Fruit fly (Drosophila melanogaster) whole organism, embryonic: ENCODE measurements around the gene Trm7-32.
A peak's percentile ranks its signal among the peaks of the same experiment; 100 is the strongest.

Experiments
- B-H2 ChIP-seq: fragments of 200-800 bp; sonication (Bioruptor generic); optimal IDR thresholded peaks from 2 replicates; lab custom pipeline; 2018; ENCODE audit warnings: missing biosample characterization, mild to moderate bottlenecking, missing genetic modification characterization
- CG10209 ChIP-seq: fragments of 200-800 bp; sonication (Bioruptor generic); optimal IDR thresholded peaks from 3 replicates; lab custom pipeline; 2017; ENCODE audit warnings: missing biosample characterization, mild to moderate bottlenecking, missing genetic modification characterization, missing genetic modification reagents
- CG10274 ChIP-seq: fragments of 200-800 bp; sonication (Bioruptor generic); optimal IDR thresholded peaks from 3 replicates; lab custom pipeline; 2017; ENCODE audit warnings: missing biosample characterization, mild to moderate bottlenecking, missing genetic modification characterization
- CG11695 ChIP-seq: fragments of 200-800 bp; sonication (Bioruptor generic); IDR thresholded peaks from 3 replicates; pipeline ENCODE4 v1.3.6; 2022; ENCODE audit warnings: missing biosample characterization, missing genetic modification characterization
- CG11696 ChIP-seq: fragments of 200-800 bp; sonication (Bioruptor generic); IDR thresholded peaks from 2 replicates; pipeline ENCODE4 v1.3.6; 2022; ENCODE audit warnings: missing biosample characterization, missing genetic modification characterization
- CG12391 ChIP-seq: fragments of 200-800 bp; sonication (Bioruptor generic); optimal IDR thresholded peaks from 3 replicates; lab custom pipeline; 2018; ENCODE audit warnings: missing biosample characterization, mild to moderate bottlenecking, missing genetic modification characterization, moderate library complexity
- CG13296 ChIP-seq: fragments of 200-800 bp; sonication (Bioruptor generic); optimal IDR thresholded peaks from 3 replicates; lab custom pipeline; 2018; ENCODE audit warnings: missing biosample characterization, mild to moderate bottlenecking, missing genetic modification characterization
- CG14014 ChIP-seq: fragments of 200-800 bp; sonication (Bioruptor generic); IDR thresholded peaks from 2 replicates; pipeline ENCODE4 v1.3.6; 2022; ENCODE audit warnings: missing biosample characterization, missing genetic modification characterization
- CG16813 ChIP-seq: fragments of 200-800 bp; sonication (Bioruptor generic); IDR thresholded peaks from 3 replicates; pipeline ENCODE4 v1.3.6; 2022; ENCODE audit warnings: missing biosample characterization, missing genetic modification characterization; ENCODE audit not compliant: partially characterized antibody
- CG1792 ChIP-seq: fragments of 200-800 bp; sonication (Bioruptor generic); optimal IDR thresholded peaks from 2 replicates; lab custom pipeline; 2016; ENCODE audit warnings: missing biosample characterization, missing genetic modification characterization
- CG1832 ChIP-seq: fragments of 200-800 bp; sonication (Bioruptor generic); optimal IDR thresholded peaks from 2 replicates; lab custom pipeline; 2017; ENCODE audit warnings: missing biosample characterization, mild to moderate bottlenecking, missing genetic modification characterization, inconsistent platforms
- CG18764 ChIP-seq: fragments of 200-800 bp; sonication (Bioruptor generic); optimal IDR thresholded peaks from 3 replicates; lab custom pipeline; 2016; ENCODE audit warnings: missing biosample characterization, missing genetic modification characterization
- CG2678 ChIP-seq: fragments of 200-800 bp; sonication (Bioruptor generic); optimal IDR thresholded peaks from 3 replicates; lab custom pipeline; 2019; ENCODE audit warnings: missing biosample characterization, mild to moderate bottlenecking, missing genetic modification characterization, moderate library complexity
- CG32767 ChIP-seq: fragments of 200-800 bp; sonication (Bioruptor generic); IDR thresholded peaks from 2 replicates; pipeline ENCODE4 v1.3.6; 2022; ENCODE audit warnings: missing biosample characterization, missing genetic modification characterization
- CG34376 ChIP-seq: fragments of 200-800 bp; sonication (Bioruptor generic); optimal IDR thresholded peaks from 2 replicates; lab custom pipeline; 2018; ENCODE audit warnings: missing biosample characterization, mild to moderate bottlenecking, missing genetic modification characterization
- CG43689 ChIP-seq: fragments of 200-800 bp; sonication (Bioruptor generic); IDR thresholded peaks from 2 replicates; pipeline ENCODE4 v1.3.6; 2022; ENCODE audit warnings: missing biosample characterization, missing genetic modification characterization
- CG5245 ChIP-seq: fragments of 200-800 bp; sonication (Bioruptor generic); optimal IDR thresholded peaks from 3 replicates; lab custom pipeline; 2016; ENCODE audit warnings: missing biosample characterization, missing genetic modification characterization
- CG5953 ChIP-seq: fragments of 200-800 bp; sonication (Bioruptor generic); IDR thresholded peaks from 2 replicates; pipeline ENCODE4 v1.3.6; 2022; ENCODE audit warnings: missing biosample characterization, missing genetic modification characterization
- CG6272 ChIP-seq: fragments of 200-800 bp; sonication (Bioruptor generic); IDR thresholded peaks from 2 replicates; pipeline ENCODE4 v1.3.6; 2022; ENCODE audit warnings: missing biosample characterization, missing genetic modification characterization
- CG6854 ChIP-seq: fragments of 200-800 bp; sonication (Bioruptor generic); optimal IDR thresholded peaks from 3 replicates; lab custom pipeline; 2017; ENCODE audit warnings: missing biosample characterization, mild to moderate bottlenecking, missing genetic modification characterization
- CG7271 ChIP-seq: fragments of 200-800 bp; sonication (Bioruptor generic); optimal IDR thresholded peaks from 2 replicates; lab custom pipeline; 2018; ENCODE audit warnings: missing biosample characterization, mild to moderate bottlenecking, missing genetic modification characterization, moderate library complexity
- CG7357 ChIP-seq: fragments of 200-800 bp; sonication (Bioruptor generic); IDR thresholded peaks from 3 replicates; pipeline ENCODE4 v1.3.6; 2022; ENCODE audit warnings: missing biosample characterization, missing genetic modification characterization
- CG7928 ChIP-seq: fragments of 200-800 bp; sonication (Bioruptor generic); optimal IDR thresholded peaks from 2 replicates; lab custom pipeline; 2017; ENCODE audit warnings: missing biosample characterization, mild to moderate bottlenecking, missing genetic modification characterization
- CG8290 ChIP-seq, 3 experiments: fragments of 200-800 bp; sonication (Bioruptor generic); optimal IDR thresholded peaks; 2 replicates each; lab custom pipeline; 2016 to 2019; ENCODE audit warnings: missing biosample characterization in 3 of 3, missing genetic modification characterization in 3 of 3, mild to moderate bottlenecking in 2 of 3, moderate library complexity in 1 of 3
- CG8924 ChIP-seq: fragments of 200-800 bp; optimal IDR thresholded peaks from 3 replicates; lab custom pipeline; 2019; ENCODE audit warnings: missing biosample characterization, mild to moderate bottlenecking, missing genetic modification characterization, moderate library complexity
- CG9437 ChIP-seq: fragments of 200-800 bp; sonication (Bioruptor generic); optimal IDR thresholded peaks from 2 replicates; lab custom pipeline; 2018; ENCODE audit warnings: missing biosample characterization, mild to moderate bottlenecking, missing genetic modification characterization
- ERR ChIP-seq: fragments of 200-800 bp; sonication (Bioruptor generic); optimal IDR thresholded peaks from 2 replicates; lab custom pipeline; 2016; ENCODE audit warnings: missing biosample characterization, missing genetic modification characterization
- Eip74EF ChIP-seq, 2 experiments: fragments of 200-800 bp in 1 of 2; fragments of >200 bp in 1 of 2; sonication (Bioruptor generic) in 1 of 2; optimal IDR thresholded peaks; 2 replicates each; lab custom pipeline; 2017 to 2019; ENCODE audit warnings: missing biosample characterization in 2 of 2, missing genetic modification characterization in 2 of 2, mild to moderate bottlenecking in 1 of 2, moderate library complexity in 1 of 2
- MESR4 ChIP-seq: fragments of 200-800 bp; sonication (Bioruptor generic); optimal IDR thresholded peaks from 2 replicates; lab custom pipeline; 2018; ENCODE audit warnings: missing biosample characterization, mild to moderate bottlenecking, missing genetic modification characterization, moderate library complexity
- Nf-YB ChIP-seq: fragments of 200-800 bp; sonication (Bioruptor generic); optimal IDR thresholded peaks from 3 replicates; lab custom pipeline; 2019; ENCODE audit warnings: missing biosample characterization, mild to moderate bottlenecking, missing genetic modification characterization, moderate library complexity
- Rx ChIP-seq: fragments of 200-800 bp; sonication (Bioruptor generic); IDR thresholded peaks from 2 replicates; pipeline ENCODE4 v1.3.6; 2022; ENCODE audit warnings: missing biosample characterization, missing genetic modification characterization
- Spps ChIP-seq: fragments of 200-800 bp; sonication (Bioruptor generic); optimal IDR thresholded peaks from 2 replicates; lab custom pipeline; 2018; ENCODE audit warnings: missing biosample characterization, mild to moderate bottlenecking, missing genetic modification characterization
- Xbp1 ChIP-seq: fragments of 200-800 bp; sonication (Bioruptor generic); optimal IDR thresholded peaks from 3 replicates; lab custom pipeline; 2016; ENCODE audit warnings: missing biosample characterization, mild to moderate bottlenecking, missing genetic modification characterization
- al ChIP-seq: fragments of 200-800 bp; sonication (Bioruptor generic); IDR thresholded peaks from 2 replicates; pipeline ENCODE4 v1.3.6; 2022; ENCODE audit warnings: missing biosample characterization, missing genetic modification characterization
- aop ChIP-seq: fragments of 200-800 bp; sonication (Bioruptor generic); IDR thresholded peaks from 2 replicates; pipeline ENCODE4 v1.3.6; 2022; ENCODE audit warnings: missing biosample characterization, missing genetic modification characterization
- chn ChIP-seq: fragments of 200-800 bp; sonication (Bioruptor generic); optimal IDR thresholded peaks from 2 replicates; lab custom pipeline; 2016; ENCODE audit warnings: missing biosample characterization, missing genetic modification characterization
- da ChIP-seq: fragments of 200-800 bp; sonication (Bioruptor generic); optimal IDR thresholded peaks from 2 replicates; lab custom pipeline; 2016; ENCODE audit warnings: missing biosample characterization, missing genetic modification characterization
- fd3F ChIP-seq: fragments of 200-800 bp; sonication (Bioruptor generic); optimal IDR thresholded peaks from 2 replicates; lab custom pipeline; 2018; ENCODE audit warnings: missing biosample characterization, mild to moderate bottlenecking, missing genetic modification characterization, moderate library complexity
- gt ChIP-seq: fragments of 200-800 bp; sonication (Bioruptor generic); IDR thresholded peaks from 2 replicates; pipeline ENCODE4 v1.3.6; 2022; ENCODE audit warnings: missing biosample characterization, missing genetic modification characterization
- hkb ChIP-seq, 2 experiments: fragments of 200-800 bp in 1 of 2; fragments of >200 bp in 1 of 2; sonication (Bioruptor generic) in 1 of 2; IDR thresholded peaks in 1 of 2; optimal IDR thresholded peaks in 1 of 2; 2 replicates each; pipeline versions ENCODE4 v1.3.6 to Lab custom; 2017 to 2022; ENCODE audit warnings: missing biosample characterization in 1 of 2, missing genetic modification characterization in 1 of 2
- kni ChIP-seq: fragments of 200-800 bp; sonication (Bioruptor generic); optimal IDR thresholded peaks from 3 replicates; lab custom pipeline; 2017; ENCODE audit warnings: mild to moderate bottlenecking, missing biosample characterization, missing genetic modification reagents, missing genetic modification characterization
- lab ChIP-seq: fragments of 200-800 bp; sonication (Bioruptor generic); optimal IDR thresholded peaks from 3 replicates; lab custom pipeline; 2017; ENCODE audit warnings: missing biosample characterization, missing genetic modification characterization, mild to moderate bottlenecking, moderate library complexity, missing genetic modification reagents
- lmd ChIP-seq: fragments of 200-800 bp; sonication (Bioruptor generic); IDR thresholded peaks from 2 replicates; pipeline ENCODE4 v1.3.6; 2022; ENCODE audit warnings: missing biosample characterization, missing genetic modification characterization
- mirr ChIP-seq: fragments of 200-800 bp; sonication (Bioruptor generic); optimal IDR thresholded peaks from 3 replicates; lab custom pipeline; 2018; ENCODE audit warnings: missing biosample characterization, mild to moderate bottlenecking, missing genetic modification characterization
- nerfin-2 ChIP-seq: fragments of 200-800 bp; sonication (Bioruptor generic); IDR thresholded peaks from 2 replicates; pipeline ENCODE4 v1.3.6; 2022; ENCODE audit warnings: missing biosample characterization, missing genetic modification characterization; ENCODE audit not compliant: partially characterized antibody
- prd ChIP-seq, 3 experiments: fragments of >200 bp in 2 of 3; fragments of 200-800 bp in 1 of 3; sonication (Bioruptor generic) in 1 of 3; optimal IDR thresholded peaks in 2 of 3; IDR thresholded peaks in 1 of 3; 2 replicates in 2 of 3; 3 replicates in 1 of 3; pipeline versions ENCODE4 v1.3.6 to Lab custom; 2017 to 2022; ENCODE audit warnings: missing biosample characterization in 1 of 3, missing genetic modification characterization in 1 of 3
- sna ChIP-seq: fragments of 200-800 bp; sonication (Bioruptor generic); IDR thresholded peaks from 2 replicates; pipeline ENCODE4 v1.3.6; 2022; ENCODE audit warnings: missing biosample characterization, missing genetic modification characterization; ENCODE audit not compliant: partially characterized antibody
- yki ChIP-seq: fragments of >200 bp; optimal IDR thresholded peaks from 3 replicates; lab custom pipeline; 2018
- zfh1 ChIP-seq: fragments of 200-800 bp; sonication (Bioruptor generic); IDR thresholded peaks from 3 replicates; pipeline ENCODE4 v1.3.6; 2022; ENCODE audit warnings: missing biosample characterization, missing genetic modification characterization

Gene Trm7-32

dm6 chr3R:17079859-17080255, 39.4 kb downstream of the Trm7-32 start, which contains the start of the genes Keap1 and kuk (continued):
- TF ChIP-seq CG11695 (GFP tag; lab: Robert Waterston, UW): 0 out of 3 replicates have a peak, but pooled peaks have one; percentile 14
- TF ChIP-seq CG14014: peak; percentile 51
- TF ChIP-seq MESR4 (GFP tag; lab: Kevin White, UChicago): no peak
- no peak for TF ChIP-seq CG8924
- peak; percentile 71 for TF ChIP-seq Xbp1 (GFP tag; lab: Kevin White, UChicago)
- no peak for TF ChIP-seq CG7357
- TF ChIP-seq Eip74EF (GFP tag; optimal IDR thresholded peaks at IDR 0.05; lab: Kevin White, UChicago): no peak
- TF ChIP-seq CG1832 (GFP tag; lab: Kevin White, UChicago): no peak
- peak; percentile 5; the same call in 1 of the 2 replicates for TF ChIP-seq Rx (GFP tag; lab: Robert Waterston, UW)
- peak; percentile 44; the same call in 1 of the 2 replicates for TF ChIP-seq al (GFP tag; lab: Robert Waterston, UW)
- peak; percentile 12 for TF ChIP-seq ERR (GFP tag; lab: Kevin White, UChicago)
- no peak for TF ChIP-seq mirr (GFP tag; lab: Kevin White, UChicago)
- TF ChIP-seq gt (GFP tag; lab: Robert Waterston, UW): no peak
- TF ChIP-seq prd (optimal IDR thresholded peaks at IDR 0.05; lab: Kevin White, UChicago): no peak
- TF ChIP-seq prd (GFP tag; IDR thresholded peaks at IDR 0.05; lab: Robert Waterston, UW): peak; percentile 51; the same call in 1 of the 3 replicates
- TF ChIP-seq CG12391: peak; percentile 79
- TF ChIP-seq CG43689: no peak
- peak; percentile 85 for TF ChIP-seq hkb (optimal IDR thresholded peaks at IDR 0.05; lab: Kevin White, UChicago)
- TF ChIP-seq hkb (GFP tag; IDR thresholded peaks at IDR 0.05; lab: Robert Waterston, UW): peak; percentile 7; the same call in 1 of the 2 replicates
- TF ChIP-seq CG9437 (GFP tag; lab: Kevin White, UChicago): no peak
- TF ChIP-seq aop (GFP tag; lab: Robert Waterston, UW): no peak
- TF ChIP-seq kni: no peak
- peak; percentile 78 for TF ChIP-seq CG16813 (GFP tag; lab: Robert Waterston, UW)
- TF ChIP-seq CG5953 (GFP tag; lab: Robert Waterston, UW): no peak
- peak; percentile 72 for TF ChIP-seq sna
- TF ChIP-seq CG2678: peak; percentile 12
- TF ChIP-seq CG18764 (GFP tag; lab: Kevin White, UChicago): peak; percentile 44
- no peak for TF ChIP-seq CG34376 (GFP tag; lab: Kevin White, UChicago)
- TF ChIP-seq zfh1 (GFP tag; lab: Robert Waterston, UW): peak; percentile 63; the same call in 1 of the 3 replicates
- TF ChIP-seq Nf-YB (GFP tag; lab: Kevin White, UChicago): peak; percentile 29
- no peak for TF ChIP-seq CG32767 (GFP tag; lab: Robert Waterston, UW)
- TF ChIP-seq CG11696 (GFP tag; lab: Robert Waterston, UW): no peak
- TF ChIP-seq lab (GFP tag; lab: Kevin White, UChicago): peak; percentile 67
- no peak for TF ChIP-seq CG8290 (GFP tag; optimal IDR thresholded peaks at IDR 0.05; lab: Kevin White, UChicago)
- peak in 1 of 2 experiments; percentile 57 for TF ChIP-seq CG8290 (tag; optimal IDR thresholded peaks at IDR 0.05; lab: Kevin White, UChicago)
- TF ChIP-seq Spps: no peak
- peak; percentile 17 for TF ChIP-seq CG7271 (tag; lab: Kevin White, UChicago)
- TF ChIP-seq CG10274 (GFP tag; lab: Kevin White, UChicago): no peak
- TF ChIP-seq CG13296 (GFP tag; lab: Kevin White, UChicago): no peak
- TF ChIP-seq yki: no peak
- peak; percentile 61 for TF ChIP-seq B-H2
- TF ChIP-seq CG1792 (GFP tag; lab: Kevin White, UChicago): no peak
- peak; percentile 43 for TF ChIP-seq CG7928
- TF ChIP-seq CG6272: peak; percentile 46; the same call in 1 of the 2 replicates
- peak; percentile 37 for TF ChIP-seq fd3F
- no peak for TF ChIP-seq CG6854 (GFP tag; lab: Kevin White, UChicago)
- TF ChIP-seq lmd (GFP tag; lab: Robert Waterston, UW): peak; percentile 46; the same call in 1 of the 2 replicates
- peak; percentile 21 for TF ChIP-seq CG5245 (GFP tag; lab: Kevin White, UChicago)
- TF ChIP-seq chn (GFP tag; lab: Kevin White, UChicago): peak; percentile 50
- TF ChIP-seq CG10209 (GFP tag; lab: Kevin White, UChicago): peak; percentile 41
- TF ChIP-seq nerfin-2 (GFP tag; lab: Robert Waterston, UW): no peak
- TF ChIP-seq da: peak; percentile 3
